Fruit fly (Drosophila melanogaster) whole organism, embryonic: ENCODE measurements around the gene drn.

Experiments
- Asciz ChIP-seq: fragments of 200-800 bp; sonication (Bioruptor generic); optimal IDR thresholded peaks from 2 replicates; lab custom pipeline; 2017; ENCODE audit warnings: missing biosample characterization, mild to moderate bottlenecking, missing genetic modification characterization, missing genetic modification reagents
- Atf6 ChIP-seq: fragments of 200-800 bp; sonication (Bioruptor generic); IDR thresholded peaks from 2 replicates; pipeline ENCODE4 v1.3.6; 2022; ENCODE audit warnings: missing biosample characterization, missing genetic modification characterization
- B-H2 ChIP-seq: fragments of 200-800 bp; sonication (Bioruptor generic); optimal IDR thresholded peaks from 2 replicates; lab custom pipeline; 2018; ENCODE audit warnings: missing biosample characterization, mild to moderate bottlenecking, missing genetic modification characterization
- Bdp1 ChIP-seq: fragments of 200-800 bp; sonication (Bioruptor generic); optimal IDR thresholded peaks from 3 replicates; lab custom pipeline; 2016; ENCODE audit warnings: missing biosample characterization, missing genetic modification characterization
- CG10209 ChIP-seq: fragments of 200-800 bp; sonication (Bioruptor generic); optimal IDR thresholded peaks from 3 replicates; lab custom pipeline; 2017; ENCODE audit warnings: missing biosample characterization, mild to moderate bottlenecking, missing genetic modification characterization, missing genetic modification reagents
- CG10366 ChIP-seq: fragments of 200-800 bp; sonication (Bioruptor generic); IDR thresholded peaks from 2 replicates; pipeline ENCODE4 v1.3.6; 2022; ENCODE audit warnings: missing biosample characterization, missing genetic modification characterization
- CG10543 ChIP-seq: fragments of 200-800 bp; sonication (Bioruptor generic); optimal IDR thresholded peaks from 3 replicates; lab custom pipeline; 2017; ENCODE audit warnings: missing biosample characterization, mild to moderate bottlenecking, missing genetic modification characterization, moderate library complexity
- CG12659 ChIP-seq: fragments of 200-800 bp; sonication (Bioruptor generic); optimal IDR thresholded peaks from 3 replicates; lab custom pipeline; 2017; ENCODE audit warnings: mild to moderate bottlenecking, missing biosample characterization, missing genetic modification reagents, missing genetic modification characterization
- CG13287 ChIP-seq: fragments of 200-800 bp; sonication (Bioruptor generic); IDR thresholded peaks from 2 replicates; pipeline ENCODE4 v1.3.6; 2022; ENCODE audit warnings: missing biosample characterization, missing genetic modification characterization; ENCODE audit not compliant: partially characterized antibody
- CG14441 ChIP-seq: fragments of 200-800 bp; sonication (Bioruptor generic); IDR thresholded peaks from 2 replicates; pipeline ENCODE4 v1.3.6; 2022; ENCODE audit warnings: missing biosample characterization, missing genetic modification characterization
- CG32532 ChIP-seq: fragments of 200-800 bp; sonication (Bioruptor generic); IDR thresholded peaks from 2 replicates; pipeline ENCODE4 v1.3.6; 2022; ENCODE audit warnings: missing biosample characterization, missing genetic modification characterization
- CG3281 ChIP-seq: fragments of 200-800 bp; sonication (Bioruptor generic); optimal IDR thresholded peaks from 3 replicates; lab custom pipeline; 2017; ENCODE audit warnings: missing biosample characterization, mild to moderate bottlenecking, missing genetic modification characterization
- D19A ChIP-seq: fragments of 200-800 bp; optimal IDR thresholded peaks from 3 replicates; lab custom pipeline; 2019; ENCODE audit warnings: missing biosample characterization, mild to moderate bottlenecking, missing genetic modification characterization, moderate library complexity
- E2f1 ChIP-seq: fragments of 200-800 bp; sonication (Bioruptor generic); IDR thresholded peaks from 2 replicates; pipeline ENCODE4 v1.3.6; 2022; ENCODE audit warnings: missing biosample characterization, missing genetic modification characterization
- Nf-YB ChIP-seq: fragments of 200-800 bp; sonication (Bioruptor generic); optimal IDR thresholded peaks from 3 replicates; lab custom pipeline; 2019; ENCODE audit warnings: missing biosample characterization, mild to moderate bottlenecking, missing genetic modification characterization, moderate library complexity
- Pdp1 ChIP-seq, 2 experiments: fragments of 200-800 bp; sonication (Bioruptor generic); optimal IDR thresholded peaks; 3 replicates each; lab custom pipeline; 2016; ENCODE audit warnings: missing biosample characterization in 2 of 2, missing genetic modification characterization in 2 of 2, mild to moderate bottlenecking in 1 of 2, moderate library complexity in 1 of 2
- Rfx ChIP-seq: fragments of 200-800 bp; sonication (Bioruptor generic); IDR thresholded peaks from 2 replicates; pipeline ENCODE4 v1.3.6; 2022; ENCODE audit warnings: missing biosample characterization, missing genetic modification characterization
- Scr ChIP-seq: fragments of 200-800 bp; sonication (Bioruptor generic); IDR thresholded peaks from 2 replicates; pipeline ENCODE4 v1.3.6; 2022; ENCODE audit warnings: missing biosample characterization, missing genetic modification characterization; ENCODE audit not compliant: partially characterized antibody
- YL-1 ChIP-seq: fragments of 200-800 bp; sonication (Bioruptor generic); optimal IDR thresholded peaks from 3 replicates; lab custom pipeline; 2017; ENCODE audit warnings: missing biosample characterization, mild to moderate bottlenecking, missing genetic modification characterization
- abd-A ChIP-seq: fragments of 200-800 bp; sonication (Bioruptor generic); optimal IDR thresholded peaks from 3 replicates; lab custom pipeline; 2019; ENCODE audit warnings: missing biosample characterization, mild to moderate bottlenecking, missing genetic modification characterization, moderate library complexity
- cas ChIP-seq: fragments of 200-800 bp; sonication (Bioruptor generic); IDR thresholded peaks from 2 replicates; pipeline ENCODE4 v1.3.6; 2022; ENCODE audit warnings: missing biosample characterization, missing genetic modification characterization
- chinmo ChIP-seq: fragments of 200-800 bp; sonication (Bioruptor generic); IDR thresholded peaks from 4 replicates; pipeline ENCODE4 v1.3.6; 2022; ENCODE audit warnings: missing biosample characterization, missing genetic modification characterization; ENCODE audit not compliant: partially characterized antibody
- chm ChIP-seq: fragments of 200-800 bp; sonication (Bioruptor generic); IDR thresholded peaks from 2 replicates; pipeline ENCODE4 v1.3.6; 2022; ENCODE audit warnings: missing biosample characterization, missing genetic modification characterization
- ci ChIP-seq: fragments of 200-800 bp; sonication (Bioruptor generic); IDR thresholded peaks from 3 replicates; pipeline ENCODE4 v1.3.6; 2022; ENCODE audit warnings: missing biosample characterization, missing genetic modification characterization
- cwo ChIP-seq: fragments of 200-800 bp; sonication (Bioruptor generic); optimal IDR thresholded peaks from 3 replicates; lab custom pipeline; 2017; ENCODE audit warnings: missing biosample characterization, missing genetic modification characterization, mild to moderate bottlenecking, moderate library complexity, missing genetic modification reagents
- disco-r ChIP-seq: fragments of 200-800 bp; sonication (Bioruptor generic); optimal IDR thresholded peaks from 2 replicates; lab custom pipeline; 2016; ENCODE audit warnings: missing biosample characterization, missing genetic modification characterization
- en ChIP-seq: fragments of 200-800 bp; sonication (Bioruptor generic); optimal IDR thresholded peaks from 2 replicates; lab custom pipeline; 2016; ENCODE audit warnings: missing biosample characterization, missing genetic modification characterization
- hkb ChIP-seq, 2 experiments: fragments of 200-800 bp in 1 of 2; fragments of >200 bp in 1 of 2; sonication (Bioruptor generic) in 1 of 2; IDR thresholded peaks in 1 of 2; optimal IDR thresholded peaks in 1 of 2; 2 replicates each; pipeline versions ENCODE4 v1.3.6 to Lab custom; 2017 to 2022; ENCODE audit warnings: missing biosample characterization in 1 of 2, missing genetic modification characterization in 1 of 2
- kay ChIP-seq: fragments of 200-800 bp; sonication (Bioruptor generic); optimal IDR thresholded peaks from 2 replicates; lab custom pipeline; 2016; ENCODE audit warnings: missing biosample characterization, missing genetic modification characterization
- nerfin-1 ChIP-seq: fragments of 200-800 bp; sonication (Bioruptor generic); optimal IDR thresholded peaks from 3 replicates; lab custom pipeline; 2019; ENCODE audit warnings: missing biosample characterization, mild to moderate bottlenecking, missing genetic modification characterization, moderate library complexity
- oc ChIP-seq: fragments of 200-800 bp; sonication (Bioruptor generic); optimal IDR thresholded peaks from 2 replicates; lab custom pipeline; 2018; ENCODE audit warnings: missing biosample characterization, mild to moderate bottlenecking, missing genetic modification characterization, moderate library complexity
- pfk ChIP-seq: fragments of 200-800 bp; sonication (Bioruptor generic); optimal IDR thresholded peaks from 2 replicates; lab custom pipeline; 2018; ENCODE audit warnings: missing biosample characterization, mild to moderate bottlenecking, missing genetic modification characterization, moderate library complexity
- sens ChIP-seq: fragments of 200-800 bp; sonication (Bioruptor generic); peaks from one replicate; lab custom pipeline; 2016; ENCODE audit warnings: missing biosample characterization, missing genetic modification characterization
- sim ChIP-seq: fragments of 200-800 bp; sonication (Bioruptor generic); IDR thresholded peaks from 2 replicates; pipeline ENCODE4 v1.3.6; 2022; ENCODE audit warnings: missing biosample characterization, missing genetic modification characterization
- sna ChIP-seq: fragments of 200-800 bp; sonication (Bioruptor generic); IDR thresholded peaks from 2 replicates; pipeline ENCODE4 v1.3.6; 2022; ENCODE audit warnings: missing biosample characterization, missing genetic modification characterization; ENCODE audit not compliant: partially characterized antibody
- so ChIP-seq: fragments of 200-800 bp; sonication (Bioruptor generic); IDR thresholded peaks from 3 replicates; pipeline ENCODE4 v1.3.6; 2022; ENCODE audit warnings: missing biosample characterization, missing genetic modification characterization
- stwl ChIP-seq: fragments of 200-800 bp; sonication (Bioruptor generic); optimal IDR thresholded peaks from 3 replicates; lab custom pipeline; 2018; ENCODE audit warnings: missing biosample characterization, mild to moderate bottlenecking, missing genetic modification characterization, moderate library complexity
- sug ChIP-seq: fragments of 200-800 bp; optimal IDR thresholded peaks from 2 replicates; lab custom pipeline; 2019; ENCODE audit warnings: missing biosample characterization, mild to moderate bottlenecking, missing genetic modification characterization, moderate library complexity
- trem ChIP-seq: fragments of 200-800 bp; optimal IDR thresholded peaks from 3 replicates; lab custom pipeline; 2019; ENCODE audit warnings: missing biosample characterization, mild to moderate bottlenecking, missing genetic modification characterization, moderate library complexity
- ttk ChIP-seq: fragments of 200-800 bp; sonication (Bioruptor generic); IDR thresholded peaks from 2 replicates; pipeline ENCODE4 v2.1.2; 2022; ENCODE audit warnings: missing biosample characterization, missing genetic modification characterization
- unc-4 ChIP-seq: fragments of 200-800 bp; sonication (Bioruptor generic); IDR thresholded peaks from 2 replicates; pipeline ENCODE4 v1.3.6; 2022; ENCODE audit warnings: missing biosample characterization, missing genetic modification characterization; ENCODE audit not compliant: partially characterized antibody
- wdn ChIP-seq: fragments of 200-800 bp; sonication (Bioruptor generic); IDR thresholded peaks from 2 replicates; pipeline ENCODE4 v1.3.6; 2022; ENCODE audit warnings: missing biosample characterization, missing genetic modification characterization
- wek ChIP-seq: fragments of 200-800 bp; sonication (Bioruptor generic); optimal IDR thresholded peaks from 3 replicates; lab custom pipeline; 2018; ENCODE audit warnings: missing biosample characterization, mild to moderate bottlenecking, missing genetic modification characterization, moderate library complexity

The drn gene

DNA sequence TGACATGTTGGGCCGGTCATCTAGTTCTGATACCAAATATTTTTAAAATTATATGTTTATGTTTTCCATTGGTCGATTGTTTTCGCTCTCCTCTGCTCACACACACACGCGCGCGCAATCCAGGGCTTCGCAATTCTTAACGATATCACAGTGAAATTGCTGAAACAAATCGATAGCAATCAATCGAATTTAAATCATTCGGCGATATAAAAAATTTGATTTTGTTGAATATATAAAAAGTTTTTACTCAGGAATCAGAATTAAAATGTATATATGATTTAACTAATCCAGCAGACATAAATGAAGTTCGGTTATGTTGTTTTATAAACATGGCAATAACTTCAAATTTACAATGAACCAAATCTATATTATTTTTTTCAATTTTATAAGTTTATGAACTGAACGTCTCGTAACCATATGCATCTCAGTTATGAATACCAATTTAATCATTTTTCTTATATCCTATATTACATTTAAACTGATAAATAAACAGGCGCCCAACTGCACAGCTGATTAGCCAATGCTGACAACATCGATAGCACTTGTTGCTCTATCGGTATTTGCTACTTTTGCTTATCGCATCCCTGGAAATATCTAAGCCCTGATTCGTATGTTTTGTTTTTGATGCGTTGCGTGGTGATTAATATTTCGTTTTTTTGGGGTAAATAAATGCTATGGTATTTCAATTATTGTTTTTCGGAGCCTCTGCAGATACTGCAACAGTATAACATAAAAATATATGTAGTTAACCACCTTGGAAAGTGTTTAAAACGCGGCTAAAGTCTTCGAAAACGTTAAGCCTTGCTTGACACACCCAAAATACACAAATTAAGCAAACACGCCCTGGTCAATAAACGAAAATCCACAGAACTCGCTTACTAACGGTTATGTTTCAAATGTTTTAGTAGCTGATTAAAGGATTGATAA lies 5.2 kb upstream of the drn start, which contains the start of the genes Aduk and pasi2 (continued):
- TF ChIP-seq sna (GFP tag; lab: Robert Waterston, UW) = peak; percentile 36; the same call in 1 of the 2 replicates
- peak; percentile 33 for TF ChIP-seq oc (tag; lab: Kevin White, UChicago)
- TF ChIP-seq unc-4 (GFP tag; lab: Robert Waterston, UW) = peak; percentile 77
- peak; percentile 84 for TF ChIP-seq YL-1
- 0 out of 2 replicates have a peak, but pooled peaks have one; percentile 28 for TF ChIP-seq chm (GFP tag; lab: Robert Waterston, UW)
- peak; percentile 31 for TF ChIP-seq stwl (tag; lab: Kevin White, UChicago)
- TF ChIP-seq CG13287 = peak; percentile 82
- TF ChIP-seq Asciz = peak; percentile 13
- TF ChIP-seq Pdp1 (GFP tag; optimal IDR thresholded peaks at IDR 0.05; lab: Kevin White, UChicago) = peak in 1 of 2 experiments; percentile 43
- peak; percentile 74 for TF ChIP-seq Scr (GFP tag; lab: Robert Waterston, UW)
- TF ChIP-seq, all 482 proteins: peak for 129

DNA sequence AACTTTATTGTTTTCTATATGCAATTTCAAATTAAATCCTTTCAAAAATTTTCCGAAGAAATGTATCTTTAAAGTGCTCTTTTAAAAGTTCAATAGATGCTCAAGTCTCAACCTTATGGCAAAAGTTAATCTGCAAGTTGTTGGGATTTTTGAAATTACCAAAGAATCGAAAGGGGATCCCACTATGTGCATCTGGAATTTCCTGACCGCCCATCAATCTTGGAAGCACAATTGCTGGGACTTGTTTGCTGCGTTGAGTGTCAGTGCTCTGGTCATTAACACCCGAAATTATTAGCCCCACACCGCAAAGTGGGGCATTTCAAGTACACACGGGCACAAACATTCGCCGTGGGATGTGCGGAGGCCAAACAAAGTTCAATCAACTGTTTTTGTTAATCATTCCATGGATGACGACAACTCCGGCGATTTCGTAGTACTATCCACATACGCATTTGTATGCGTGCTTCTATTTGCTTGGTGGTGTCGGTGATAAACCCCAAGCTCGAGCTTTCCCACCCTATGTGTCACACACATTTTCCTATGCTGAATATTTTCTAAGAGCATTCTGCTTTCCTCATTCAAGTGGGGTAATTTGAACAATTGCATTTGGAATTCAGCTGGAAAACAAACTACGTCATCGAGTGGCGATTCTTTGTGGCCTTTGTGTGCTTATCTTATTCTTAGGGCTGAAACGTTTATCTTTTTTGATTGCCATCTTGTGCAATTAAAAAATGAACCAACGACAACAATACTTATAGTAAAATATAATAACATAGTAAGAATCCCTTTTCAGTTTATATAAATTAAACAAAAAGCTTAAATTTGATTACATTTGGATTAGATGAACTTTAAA lies 2.4 kb upstream of the drn start:
- peak; percentile 25; the same call in 1 of the 2 replicates for TF ChIP-seq Rfx
- TF ChIP-seq cas = no peak
- TF ChIP-seq disco-r = no peak
- TF ChIP-seq Nf-YB (GFP tag; lab: Kevin White, UChicago) = no peak
- no peak for TF ChIP-seq CG12659 (GFP tag; lab: Kevin White, UChicago)
- TF ChIP-seq nerfin-1 (tag; lab: Kevin White, UChicago) = peak; percentile 21
- peak; percentile 59 for TF ChIP-seq sug (tag; lab: Kevin White, UChicago)
- TF ChIP-seq pfk (GFP tag; lab: Kevin White, UChicago) = peak; percentile 9
- TF ChIP-seq abd-A (tag; lab: Kevin White, UChicago) = peak; percentile 41
- peak; percentile 25 for TF ChIP-seq wek (GFP tag; lab: Kevin White, UChicago)
- no peak for TF ChIP-seq CG10209 (GFP tag; lab: Kevin White, UChicago)
- TF ChIP-seq D19A = no peak
- no peak for TF ChIP-seq sim (GFP tag; lab: Robert Waterston, UW)
- TF ChIP-seq CG14441 (GFP tag; lab: Robert Waterston, UW) = peak; percentile 40; the same call in 1 of the 2 replicates
- TF ChIP-seq CG32532 (GFP tag; lab: Robert Waterston, UW) = peak; percentile 36; the same call in 1 of the 2 replicates
- TF ChIP-seq wdn (GFP tag; lab: Robert Waterston, UW) = no peak
- 0 out of 3 replicates have a peak, but pooled peaks have one; percentile 43 for TF ChIP-seq so
- no peak for TF ChIP-seq en (GFP tag; lab: Kevin White, UChicago)
- peak; percentile 29 for TF ChIP-seq CG3281 (GFP tag; lab: Kevin White, UChicago)
- no peak for TF ChIP-seq CG10366
- peak; percentile 43 for TF ChIP-seq CG10543 (GFP tag; lab: Kevin White, UChicago)
- peak in 1 of 2 experiments; percentile 9 for TF ChIP-seq Pdp1 (GFP tag; optimal IDR thresholded peaks at IDR 0.05; lab: Kevin White, UChicago)
- TF ChIP-seq Bdp1 (GFP tag; lab: Kevin White, UChicago) = no peak
- no peak for TF ChIP-seq trem (tag; lab: Kevin White, UChicago)
- TF ChIP-seq cwo (GFP tag; lab: Kevin White, UChicago) = peak; percentile 4
- no peak for TF ChIP-seq ttk (GFP tag; lab: Robert Waterston, UW)
- peak; percentile 49; the same call in 1 of the 3 replicates for TF ChIP-seq ci (GFP tag; lab: Robert Waterston, UW)
- TF ChIP-seq sens (GFP tag; lab: Kevin White, UChicago) = peak; percentile 58
- 0 out of 4 replicates have a peak, but pooled peaks have one; percentile 76 for TF ChIP-seq chinmo (GFP tag; lab: Robert Waterston, UW)
- TF ChIP-seq Atf6 (GFP tag; lab: Robert Waterston, UW) = peak; percentile 37; the same call in 1 of the 2 replicates
- peak; percentile 16 for TF ChIP-seq kay (GFP tag; lab: Kevin White, UChicago)
- TF ChIP-seq E2f1 (GFP tag; lab: Robert Waterston, UW) = no peak
- peak; percentile 10 for TF ChIP-seq B-H2 (GFP tag; lab: Kevin White, UChicago)
- no peak for TF ChIP-seq hkb (optimal IDR thresholded peaks at IDR 0.05; lab: Kevin White, UChicago)
- no peak for TF ChIP-seq hkb (GFP tag; IDR thresholded peaks at IDR 0.05; lab: Robert Waterston, UW)
